Fruit fly (Drosophila melanogaster): Measurements from ENCODE around the gene CtsL4.

The CtsL4 gene

dm6 chr2L:10356508-10356907 lies at the start of gene CtsL4, which contains the start of gene ClpP (continued):
- TF ChIP-seq CG6654 (GFP tag; optimal IDR thresholded peaks at IDR 0.05) (no peak), Dfd (GFP tag; optimal IDR thresholded peaks at IDR 0.05) (no peak), CG8281 (tag; optimal IDR thresholded peaks at IDR 0.05) (no peak), bbx (GFP tag; IDR thresholded peaks at IDR 0.05; ENCODE audit: partially characterized antibody) (no peak), danr (GFP tag; IDR thresholded peaks at IDR 0.05) (no peak), crc (GFP tag; optimal IDR thresholded peaks at IDR 0.05) (no peak), Bdp1 (GFP tag; optimal IDR thresholded peaks at IDR 0.05) (no peak), aop (GFP tag; IDR thresholded peaks at IDR 0.05) (no peak), Deaf1 (tag; optimal IDR thresholded peaks at IDR 0.05) (no peak), CG10979 (tag; optimal IDR thresholded peaks at IDR 0.05) (peak; percentile 28), CG7271 (tag; optimal IDR thresholded peaks at IDR 0.05) (peak; percentile 8), chm (GFP tag; IDR thresholded peaks at IDR 0.05) (peak; percentile 64; the same call in 1 of the 2 replicates), CG8924 (tag; optimal IDR thresholded peaks at IDR 0.05) (peak; percentile 59), MTF-1 (GFP tag; optimal IDR thresholded peaks at IDR 0.05; ENCODE audit: borderline replicate concordance) (no peak), CG43689 (GFP tag; IDR thresholded peaks at IDR 0.05) (no peak), Mrtf (GFP tag; IDR thresholded peaks at IDR 0.05) (peak; percentile 39; the same call in 1 of the 3 replicates), Nf-YA (GFP tag; IDR thresholded peaks at IDR 0.05) (no peak), maf-S (GFP tag; optimal IDR thresholded peaks at IDR 0.05) (peak; percentile 3), Sry-δ (GFP tag; optimal IDR thresholded peaks at IDR 0.05) (peak; percentile 43), ham (GFP tag; IDR thresholded peaks at IDR 0.05) (no peak), luna (GFP tag; optimal IDR thresholded peaks at IDR 0.05) (no peak), Dip2 (GFP tag; IDR thresholded peaks at IDR 0.05) (no peak), CG4820 (GFP tag; optimal IDR thresholded peaks at IDR 0.05) (no peak), psq (GFP tag; optimal IDR thresholded peaks at IDR 0.05) (no peak), eyg (GFP tag; optimal IDR thresholded peaks at IDR 0.05) (no peak), mirr (GFP tag; optimal IDR thresholded peaks at IDR 0.05) (no peak), CG8089 (GFP tag; optimal IDR thresholded peaks at IDR 0.05) (peak; percentile 17), CG33213 (GFP tag; optimal IDR thresholded peaks at IDR 0.05) (peak; percentile 15), Mes4 (GFP tag; optimal IDR thresholded peaks at IDR 0.05) (no peak), CG9932 (GFP tag; IDR thresholded peaks at IDR 0.05) (no peak; the same call in 1 of the 2 replicates), CG4707 (GFP tag; optimal IDR thresholded peaks at IDR 0.05) (no peak), pum (GFP tag; optimal IDR thresholded peaks at IDR 0.05) (peak; percentile 35), hb (GFP tag; IDR thresholded peaks at IDR 0.05; ENCODE audit: partially characterized antibody) (no peak), Med (GFP tag) (peak; percentile 77), CG6689 (GFP tag; IDR thresholded peaks at IDR 0.05) (0 out of 2 replicates have a peak, but pooled peaks have one; percentile 21), HLH4C (GFP tag; IDR thresholded peaks at IDR 0.05; ENCODE audit: partially characterized antibody) (no peak), fu2 (GFP tag; optimal IDR thresholded peaks at IDR 0.05) (peak; percentile 8), exex (tag; optimal IDR thresholded peaks at IDR 0.05) (no peak), run (tag; optimal IDR thresholded peaks at IDR 0.05) (no peak), CG11723 (GFP tag; optimal IDR thresholded peaks at IDR 0.05) (peak; percentile 99), Nf-YC (tag; optimal IDR thresholded peaks at IDR 0.05) (peak; percentile 49), Pdp1 (GFP tag; optimal IDR thresholded peaks at IDR 0.05) (peak; percentile 29 to 97), CG15479 (GFP tag; optimal IDR thresholded peaks at IDR 0.05) (peak; percentile 76), jing (GFP tag; optimal IDR thresholded peaks at IDR 0.05) (no peak), Lhr (GFP tag; optimal IDR thresholded peaks at IDR 0.05) (peak; percentile 62), CG17186 (GFP tag; optimal IDR thresholded peaks at IDR 0.05) (no peak), ttk (GFP tag; IDR thresholded peaks at IDR 0.05) (no peak), CG4424 (GFP tag; optimal IDR thresholded peaks at IDR 0.05) (peak; percentile 35), Hr39 (optimal IDR thresholded peaks at IDR 0.05) (no peak), CG16815 (GFP tag; optimal IDR thresholded peaks at IDR 0.05) (no peak), knrl (GFP tag; IDR thresholded peaks at IDR 0.05; ENCODE audit: partially characterized antibody) (no peak), CG17802 (tag; optimal IDR thresholded peaks at IDR 0.05) (peak; percentile 94)
